Worm (Caenorhabditis elegans) whole organism, young adult: ENCODE measurements around the gene Y43F8B.1.

Experiments used
- B0035.1 ChIP-seq: sonication (generic microtip); optimal IDR thresholded peaks from 2 replicates; lab custom pipeline; 2016; ENCODE audit warnings: missing genetic modification characterization, mild to moderate bottlenecking, missing compliant biosample characterization, missing genotype, missing genetic modification reagents
- B0261.1 ChIP-seq: sonication (generic microtip); optimal IDR thresholded peaks from 2 replicates; lab custom pipeline; 2016; ENCODE audit warnings: mild to moderate bottlenecking, missing genetic modification characterization, moderate library complexity, missing compliant biosample characterization
- B0336.3 ChIP-seq: fragments of 200-800 bp; sonication (Bioruptor generic); IDR thresholded peaks from 2 replicates; pipeline ENCODE4 v1.3.6; 2022; ENCODE audit warnings: missing genetic modification characterization, missing compliant biosample characterization
- D2030.7 ChIP-seq: fragments of 200-800 bp; sonication (Bioruptor generic); IDR thresholded peaks from 2 replicates; pipeline ENCODE4 v1.3.6; 2022; ENCODE audit warnings: missing genetic modification reagents, missing genetic modification characterization, missing compliant biosample characterization
- T07F8.4 ChIP-seq: sonication (generic microtip); optimal IDR thresholded peaks from 2 replicates; lab custom pipeline; 2016; ENCODE audit warnings: mild to moderate bottlenecking, missing genetic modification characterization, moderate library complexity, missing compliant biosample characterization
- T26A5.8 ChIP-seq: sonication (generic microtip); optimal IDR thresholded peaks from 2 replicates; lab custom pipeline; 2016; ENCODE audit warnings: missing genetic modification characterization, missing compliant biosample characterization
- Y53F4B.3 ChIP-seq: fragments of 200-800 bp; sonication (Bioruptor generic); IDR thresholded peaks from 2 replicates; pipeline ENCODE4 v1.3.6; 2022; ENCODE audit warnings: missing genetic modification reagents, missing genetic modification characterization, missing compliant biosample characterization
- Y67H2A.10 ChIP-seq: fragments of 200-800 bp; sonication (Bioruptor generic); conservative IDR thresholded peaks from 2 replicates; pipeline ENCODE4 v1.3.6; 2022; ENCODE audit warnings: missing genetic modification reagents, missing genetic modification characterization, missing compliant biosample characterization
- Y95B8A.8 ChIP-seq: fragments of 200-800 bp; sonication (Bioruptor generic); IDR thresholded peaks from 2 replicates; pipeline ENCODE4 v1.3.6; 2022; ENCODE audit warnings: missing genetic modification reagents, missing genetic modification characterization, missing compliant biosample characterization
- ZK185.1 ChIP-seq: sonication (generic microtip); optimal IDR thresholded peaks from 2 replicates; lab custom pipeline; 2016; ENCODE audit warnings: mild to moderate bottlenecking, missing genetic modification characterization, missing compliant biosample characterization; ENCODE audit not compliant: poor library complexity, severe bottlenecking
- ama-1 ChIP-seq, 3 experiments: fragments of 150-350 bp in 1 of 3; sonication (generic microtip) in 2 of 3; optimal IDR thresholded peaks; 2 replicates each; lab custom pipeline; 2014 to 2018; ENCODE audit warnings: missing biosample characterization in 2 of 3, missing genetic modification characterization in 2 of 3, missing genetic modification reagents in 2 of 3
- atf-7 ChIP-seq: sonication (generic microtip); optimal IDR thresholded peaks from 2 replicates; lab custom pipeline; 2017; ENCODE audit warnings: mild to moderate bottlenecking, missing genetic modification characterization, missing compliant biosample characterization
- athp-1 ChIP-seq: sonication (generic microtip); optimal IDR thresholded peaks from 2 replicates; lab custom pipeline; 2017; ENCODE audit warnings: mild to moderate bottlenecking, missing genetic modification characterization, missing compliant biosample characterization
- bed-1 ChIP-seq: fragments of 200-800 bp; sonication (Bioruptor generic); IDR thresholded peaks from 2 replicates; pipeline ENCODE4 v1.3.6; 2022; ENCODE audit warnings: missing genetic modification reagents, missing genetic modification characterization, missing compliant biosample characterization
- cebp-1 ChIP-seq, 2 experiments: fragments of 200-800 bp in 1 of 2; sonication (Bioruptor generic) in 1 of 2; sonication (generic microtip) in 1 of 2; IDR thresholded peaks in 1 of 2; optimal IDR thresholded peaks in 1 of 2; 2 replicates each; pipeline versions ENCODE4 v1.3.6 to Lab custom; 2017 to 2022; ENCODE audit warnings: missing compliant biosample characterization in 2 of 2, missing genetic modification characterization in 2 of 2, mild to moderate bottlenecking in 1 of 2, missing genetic modification reagents in 1 of 2, moderate library complexity in 1 of 2
- ceh-27 ChIP-seq: fragments of 200-800 bp; sonication (Bioruptor generic); optimal IDR thresholded peaks from 2 replicates; lab custom pipeline; 2018; ENCODE audit warnings: mild to moderate bottlenecking, missing genetic modification characterization, moderate library complexity, missing compliant biosample characterization
- die-1 ChIP-seq: sonication (generic microtip); optimal IDR thresholded peaks from 2 replicates; lab custom pipeline; 2016; ENCODE audit warnings: missing genotype, mild to moderate bottlenecking, missing genetic modification characterization, missing compliant biosample characterization
- egl-44 ChIP-seq: fragments of 200-800 bp; sonication (Bioruptor generic); IDR thresholded peaks from 2 replicates; pipeline ENCODE4 v1.3.6; 2022; ENCODE audit warnings: missing genetic modification reagents, missing genetic modification characterization, missing compliant biosample characterization
- egrh-3 ChIP-seq: fragments of 200-800 bp; sonication (Bioruptor generic); IDR thresholded peaks from 2 replicates; pipeline ENCODE4 v1.3.6; 2022; ENCODE audit warnings: missing genetic modification reagents, missing genetic modification characterization, missing compliant biosample characterization
- hrde-1 ChIP-seq: sonication (generic microtip); optimal IDR thresholded peaks from 2 replicates; lab custom pipeline; 2016; ENCODE audit warnings: missing genetic modification characterization, mild to moderate bottlenecking, missing compliant biosample characterization, moderate library complexity, missing genotype, missing genetic modification reagents, borderline replicate concordance
- lsl-1 ChIP-seq: fragments of 200-800 bp; sonication (Bioruptor generic); optimal IDR thresholded peaks from 2 replicates; lab custom pipeline; 2018; ENCODE audit warnings: mild to moderate bottlenecking, missing genetic modification characterization, moderate library complexity, missing compliant biosample characterization
- lsy-27 ChIP-seq: sonication (generic microtip); optimal IDR thresholded peaks from 2 replicates; lab custom pipeline; 2017; ENCODE audit warnings: missing genetic modification characterization, mild to moderate bottlenecking, missing compliant biosample characterization, antibody characterized with exemption, missing genotype, borderline replicate concordance; ENCODE audit not compliant: insufficient read depth
- madf-3 ChIP-seq: fragments of 200-800 bp; sonication (Bioruptor generic); IDR thresholded peaks from 2 replicates; pipeline ENCODE4 v1.3.6; 2022; ENCODE audit warnings: missing genetic modification reagents, missing genetic modification characterization, missing compliant biosample characterization
- mcd-1 ChIP-seq: fragments of 200-800 bp; sonication (Bioruptor generic); IDR thresholded peaks from 2 replicates; pipeline ENCODE4 v1.3.6; 2022; ENCODE audit warnings: missing genetic modification reagents, missing genetic modification characterization, missing compliant biosample characterization
- nfya-1 ChIP-seq: sonication (generic microtip); optimal IDR thresholded peaks from 2 replicates; lab custom pipeline; 2017; ENCODE audit warnings: antibody characterized with exemption, missing compliant biosample characterization, missing genetic modification characterization, borderline replicate concordance; ENCODE audit not compliant: insufficient read depth
- nfya-2 ChIP-seq: fragments of 200-800 bp; sonication (Bioruptor generic); IDR thresholded peaks from 2 replicates; pipeline ENCODE4 v1.3.6; 2022; ENCODE audit warnings: missing genetic modification reagents, missing genetic modification characterization, missing compliant biosample characterization
- nhr-120 ChIP-seq: fragments of 200-800 bp; sonication (Bioruptor generic); IDR thresholded peaks from 2 replicates; pipeline ENCODE4 v1.3.6; 2022; ENCODE audit warnings: missing genetic modification characterization, missing compliant biosample characterization
- nhr-179 ChIP-seq: sonication (generic microtip); optimal IDR thresholded peaks from 2 replicates; lab custom pipeline; 2016; ENCODE audit warnings: mild to moderate bottlenecking, missing genetic modification characterization, missing compliant biosample characterization
- rpc-1 ChIP-seq, 2 experiments: fragments of 150-350 bp in 1 of 2; sonication (generic microtip) in 1 of 2; optimal IDR thresholded peaks; 2 replicates each; lab custom pipeline; 2014 to 2018; ENCODE audit warnings: missing biosample characterization in 1 of 2, missing genetic modification characterization in 1 of 2, missing genetic modification reagents in 1 of 2, missing genotype in 1 of 2
- sdz-38 ChIP-seq: sonication (generic microtip); optimal IDR thresholded peaks from 2 replicates; lab custom pipeline; 2016; ENCODE audit warnings: missing genotype, missing genetic modification characterization, missing compliant biosample characterization
- snpc-4 ChIP-seq, 5 experiments: fragments of 150-350 bp in 1 of 5; sonication (generic microtip) in 4 of 5; optimal IDR thresholded peaks; 2 replicates each; lab custom pipeline; 2014 to 2018; ENCODE audit warnings: missing genetic modification characterization in 5 of 5, missing biosample characterization in 3 of 5, antibody characterized with exemption in 2 of 5, mild to moderate bottlenecking in 2 of 5, missing compliant biosample characterization in 2 of 5, missing genotype in 2 of 5, moderate library complexity in 2 of 5, missing genetic modification reagents in 1 of 5
- tbp1 ChIP-seq: fragments of 200-800 bp; sonication (Bioruptor generic); optimal IDR thresholded peaks from 2 replicates; lab custom pipeline; 2018; ENCODE audit warnings: mild to moderate bottlenecking, missing genetic modification characterization, missing compliant biosample characterization
- zfh-2 ChIP-seq: fragments of 200-800 bp; sonication (Bioruptor generic); conservative IDR thresholded peaks from 2 replicates; pipeline ENCODE4 v1.3.6; 2022; ENCODE audit warnings: missing genetic modification reagents, missing genetic modification characterization, missing compliant biosample characterization

The Y43F8B.1 gene

ce11 chrV:19570102-19570501 lies 24.1 kb upstream of the Y43F8B.1 start:
- TF ChIP-seq tbp1, result peak; percentile 78
- TF ChIP-seq atf-7 (tag; lab: Kevin White, UChicago), result no peak
- TF ChIP-seq rpc-1 (optimal IDR thresholded peaks at IDR 0.05; lab: Kevin White, UChicago), result peak; percentile 33
- peak; percentile 69 for TF ChIP-seq rpc-1 (tag; optimal IDR thresholded peaks at IDR 0.05; lab: Kevin White, UChicago)
- TF ChIP-seq B0261.1 (tag; lab: Kevin White, UChicago), result peak; percentile 14

ce11 chrV:19565082-19565481 lies 19.1 kb upstream of the Y43F8B.1 start, which contains the start of gene kcnl-1:
Gene kcnl-1 (plus strand): TSS chrV:19565382.
- no peak for TF ChIP-seq mcd-1
- no peak for TF ChIP-seq madf-3 (GFP tag; lab: Robert Waterston, UW)
- no peak for TF ChIP-seq nhr-120 (GFP tag; lab: Robert Waterston, UW)
- no peak for TF ChIP-seq die-1 (tag; lab: Kevin White, UChicago)
- TF ChIP-seq, all 124 proteins: peak for 0

- TF ChIP-seq nfya-2 (GFP tag; lab: Robert Waterston, UW), result no peak
- no peak for TF ChIP-seq ceh-27 (GFP tag; lab: Kevin White, UChicago)
- no peak for TF ChIP-seq B0336.3
- TF ChIP-seq, all 124 proteins: peak for 0
These were observed 9.9 kb upstream of the Y43F8B.1 start, which contains the start of gene oac-1 for ce11 chrV:19555869-19556268. Gene oac-1 (minus strand): TSS chrV:19555969.

ce11 chrV:19555350-19555749 lies 9.3 kb upstream of the Y43F8B.1 start:
- TF ChIP-seq zfh-2 (GFP tag; lab: Robert Waterston, UW), result peak; percentile 84
- TF ChIP-seq egrh-3 (GFP tag; lab: Robert Waterston, UW), result peak; percentile 53; the same call in 1 of the 2 replicates
- TF ChIP-seq B0035.1 (tag; lab: Kevin White, UChicago), result no peak
- TF ChIP-seq snpc-4 (GFP tag; optimal IDR thresholded peaks at IDR 0.05; lab: Kevin White, UChicago), result no peak
- TF ChIP-seq snpc-4 (tag; optimal IDR thresholded peaks at IDR 0.05; lab: Kevin White, UChicago), result peak in 1 of 4 experiments; percentile 29
- 0 out of 2 replicates have a peak, but pooled peaks have one; percentile 32 for TF ChIP-seq nhr-120 (GFP tag; lab: Robert Waterston, UW)
- TF ChIP-seq hrde-1 (tag; lab: Kevin White, UChicago), result no peak
- TF ChIP-seq nhr-179 (tag; lab: Kevin White, UChicago), result no peak
- TF ChIP-seq, all 124 proteins: peak for 4

ce11 chrV:19550294-19550693 lies 4.3 kb upstream of the Y43F8B.1 start:
- no peak for TF ChIP-seq B0035.1 (tag; lab: Kevin White, UChicago)

ce11 chrV:19549689-19550088 lies 3.7 kb upstream of the Y43F8B.1 start, which contains the start of gene Y43F8B.20:
Gene Y43F8B.20 (minus strand): TSS chrV:19549789.
- TF ChIP-seq D2030.7 (GFP tag; lab: Robert Waterston, UW), result no peak
- TF ChIP-seq Y53F4B.3 (GFP tag; lab: Robert Waterston, UW), result no peak
- no peak for TF ChIP-seq T07F8.4 (tag; lab: Kevin White, UChicago)
- TF ChIP-seq cebp-1 (GFP tag; IDR thresholded peaks at IDR 0.05; lab: Robert Waterston, UW), result no peak
- no peak for TF ChIP-seq cebp-1 (tag; optimal IDR thresholded peaks at IDR 0.05; lab: Kevin White, UChicago)
- no peak for TF ChIP-seq Y67H2A.10
- no peak for TF ChIP-seq athp-1 (tag; lab: Kevin White, UChicago)
- no peak for TF ChIP-seq bed-1 (GFP tag; lab: Robert Waterston, UW)
- no peak for TF ChIP-seq sdz-38 (tag; lab: Kevin White, UChicago)
- no peak for TF ChIP-seq egl-44 (GFP tag; lab: Robert Waterston, UW)
- no peak for TF ChIP-seq T26A5.8 (tag; lab: Kevin White, UChicago)
- no peak for TF ChIP-seq ZK185.1
- no peak for TF ChIP-seq lsl-1
- TF ChIP-seq ama-1 (optimal IDR thresholded peaks at IDR 0.05; lab: Kevin White, UChicago), result no peak
- no peak for TF ChIP-seq ama-1 (GFP tag; optimal IDR thresholded peaks at IDR 0.05; lab: Kevin White, UChicago)
- no peak for TF ChIP-seq lsy-27
- TF ChIP-seq zfh-2 (GFP tag; lab: Robert Waterston, UW), result no peak
- no peak for TF ChIP-seq nfya-1
- TF ChIP-seq Y95B8A.8 (GFP tag; lab: Robert Waterston, UW), result no peak
- no peak for TF ChIP-seq die-1 (tag; lab: Kevin White, UChicago)
